Worm (Caenorhabditis elegans) whole organism, midembryonic: ENCODE measurements around the gene ZK813.4.
A peak's percentile ranks its signal among the peaks of the same experiment; 100 is the strongest.

Experiments
- T22C8.4 ChIP-seq: fragments of 200-800 bp; sonication (Bioruptor generic); IDR thresholded peaks from 2 replicates; pipeline ENCODE4 v1.3.6; 2022; ENCODE audit warnings: missing genetic modification characterization, missing compliant biosample characterization
- cog-1 ChIP-seq: sonication (generic microtip); optimal IDR thresholded peaks from 2 replicates; lab custom pipeline; 2016; ENCODE audit warnings: missing genetic modification characterization, missing compliant biosample characterization
- flt-1 ChIP-seq: fragments of 200-800 bp; sonication (Bioruptor generic); IDR thresholded peaks from 2 replicates; pipeline ENCODE4 v1.3.6; 2022; ENCODE audit warnings: missing genetic modification characterization, missing compliant biosample characterization
- klf-2 ChIP-seq: fragments of 200-800 bp; sonication (Bioruptor generic); conservative IDR thresholded peaks from 2 replicates; pipeline ENCODE4 v1.3.6; 2022; ENCODE audit warnings: missing genetic modification reagents, missing genetic modification characterization, missing compliant biosample characterization
- med-1 ChIP-seq: sonication (generic microtip); optimal IDR thresholded peaks from 2 replicates; lab custom pipeline; 2017; ENCODE audit warnings: missing genetic modification characterization, mild to moderate bottlenecking, missing compliant biosample characterization, antibody characterized with exemption, missing genetic modification reagents; ENCODE audit not compliant: insufficient read depth
- ref-1 ChIP-seq: fragments of 200-800 bp; sonication (Bioruptor generic); conservative IDR thresholded peaks from 2 replicates; pipeline ENCODE4 v1.3.6; 2022; ENCODE audit warnings: missing genetic modification reagents, missing genetic modification characterization, missing compliant biosample characterization
- tab-1 ChIP-seq: fragments of 200-800 bp; sonication (Bioruptor generic); IDR thresholded peaks from 2 replicates; pipeline ENCODE4 v1.3.6; 2022; ENCODE audit warnings: missing genetic modification characterization, missing compliant biosample characterization
- ztf-23 ChIP-seq: fragments of 200-800 bp; sonication (Bioruptor generic); IDR thresholded peaks from 2 replicates; pipeline ENCODE4 v1.3.6; 2022; ENCODE audit warnings: missing genetic modification reagents, missing genetic modification characterization, missing compliant biosample characterization
- ztf-29 ChIP-seq: fragments of 200-800 bp; sonication (Bioruptor generic); IDR thresholded peaks from 2 replicates; pipeline ENCODE4 v1.3.6; 2022; ENCODE audit warnings: missing genetic modification reagents, missing genetic modification characterization, missing compliant biosample characterization

The ZK813.4 gene

ce11 chrX:3430020-3430419 lies at the start of gene ZK813.4:
Gene ZK813.4, minus strand, starts transcription at chrX:3430120.
- no peak for TF ChIP-seq tab-1 (GFP tag; lab: Robert Waterston, UW)
- no peak for TF ChIP-seq ztf-23 (GFP tag; lab: Robert Waterston, UW)
- no peak for TF ChIP-seq cog-1
- no peak for TF ChIP-seq flt-1 (GFP tag; lab: Robert Waterston, UW)
- no peak for TF ChIP-seq ref-1 (GFP tag; lab: Robert Waterston, UW)
- TF ChIP-seq ztf-29 (GFP tag; lab: Robert Waterston, UW), result no peak
- no peak for TF ChIP-seq T22C8.4 (GFP tag; lab: Robert Waterston, UW)
- no peak for TF ChIP-seq klf-2 (GFP tag; lab: Robert Waterston, UW)
- no peak for TF ChIP-seq med-1 (GFP tag; lab: Kevin White, UChicago)

- TF ChIP-seq klf-2 (GFP tag; lab: Robert Waterston, UW) (no peak), tab-1 (GFP tag; lab: Robert Waterston, UW) (no peak), med-1 (GFP tag; lab: Kevin White, UChicago) (no peak), ztf-29 (GFP tag; lab: Robert Waterston, UW) (no peak), T22C8.4 (GFP tag; lab: Robert Waterston, UW) (no peak), ref-1 (GFP tag; lab: Robert Waterston, UW) (no peak), ztf-23 (GFP tag; lab: Robert Waterston, UW) (no peak), cog-1 (no peak), flt-1 (GFP tag; lab: Robert Waterston, UW) (no peak)
Measured at ce11 chrX:3473793-3474192, 43.9 kb upstream of the ZK813.4 start.

ce11 chrX:3472226-3472625 lies 42.3 kb upstream of the ZK813.4 start:
- TF ChIP-seq T22C8.4 (GFP tag; lab: Robert Waterston, UW), result no peak
- TF ChIP-seq tab-1 (GFP tag; lab: Robert Waterston, UW), result 0 out of 2 replicates have a peak, but pooled peaks have one; percentile 31
- peak; percentile 95 for TF ChIP-seq ztf-29 (GFP tag; lab: Robert Waterston, UW)
- peak; percentile 56; the same call in 1 of the 2 replicates for TF ChIP-seq flt-1 (GFP tag; lab: Robert Waterston, UW)
- peak; percentile 61 for TF ChIP-seq cog-1
- TF ChIP-seq ztf-23 (GFP tag; lab: Robert Waterston, UW), result 0 out of 2 replicates have a peak, but pooled peaks have one; percentile 63

- TF ChIP-seq ztf-23 (GFP tag; lab: Robert Waterston, UW) (no peak), ref-1 (GFP tag; lab: Robert Waterston, UW) (no peak), T22C8.4 (GFP tag; lab: Robert Waterston, UW) (no peak), klf-2 (GFP tag; lab: Robert Waterston, UW) (no peak), tab-1 (GFP tag; lab: Robert Waterston, UW) (no peak), cog-1 (no peak), flt-1 (GFP tag; lab: Robert Waterston, UW) (no peak), med-1 (GFP tag; lab: Kevin White, UChicago) (no peak), ztf-29 (GFP tag; lab: Robert Waterston, UW) (no peak)
Measured at ce11 chrX:3470307-3470706, 40.4 kb upstream of the ZK813.4 start.

- no peak for TF ChIP-seq ref-1 (GFP tag; lab: Robert Waterston, UW)
- TF ChIP-seq cog-1, result no peak
- no peak for TF ChIP-seq T22C8.4 (GFP tag; lab: Robert Waterston, UW)
- TF ChIP-seq tab-1 (GFP tag; lab: Robert Waterston, UW), result 0 out of 2 replicates have a peak, but pooled peaks have one; percentile 44
- 0 out of 2 replicates have a peak, but pooled peaks have one; percentile 38 for TF ChIP-seq flt-1 (GFP tag; lab: Robert Waterston, UW)
- TF ChIP-seq klf-2 (GFP tag; lab: Robert Waterston, UW), result no peak
- TF ChIP-seq ztf-29 (GFP tag; lab: Robert Waterston, UW), result no peak
- TF ChIP-seq med-1 (GFP tag; lab: Kevin White, UChicago), result no peak
- TF ChIP-seq ztf-23 (GFP tag; lab: Robert Waterston, UW), result no peak
Measured at ce11 chrX:3469332-3469731, 39.4 kb upstream of the ZK813.4 start.

- TF ChIP-seq cog-1 (no peak), klf-2 (GFP tag; lab: Robert Waterston, UW) (no peak), flt-1 (GFP tag; lab: Robert Waterston, UW) (no peak), ref-1 (GFP tag; lab: Robert Waterston, UW) (no peak), ztf-29 (GFP tag; lab: Robert Waterston, UW) (no peak), tab-1 (GFP tag; lab: Robert Waterston, UW) (no peak), ztf-23 (GFP tag; lab: Robert Waterston, UW) (no peak), T22C8.4 (GFP tag; lab: Robert Waterston, UW) (no peak), med-1 (GFP tag; lab: Kevin White, UChicago) (no peak)
Measured at ce11 chrX:3467958-3468357, 38.0 kb upstream of the ZK813.4 start.

- peak; percentile 62; the same call in 1 of the 2 replicates for TF ChIP-seq T22C8.4 (GFP tag; lab: Robert Waterston, UW)
- no peak for TF ChIP-seq tab-1 (GFP tag; lab: Robert Waterston, UW)
- TF ChIP-seq klf-2 (GFP tag; lab: Robert Waterston, UW), result no peak
- peak; percentile 36; the same call in 1 of the 2 replicates for TF ChIP-seq flt-1 (GFP tag; lab: Robert Waterston, UW)
- 0 out of 2 replicates have a peak, but pooled peaks have one; percentile 35 for TF ChIP-seq ztf-23 (GFP tag; lab: Robert Waterston, UW)
- no peak for TF ChIP-seq med-1 (GFP tag; lab: Kevin White, UChicago)
Measured at ce11 chrX:3467004-3467761, 37.3 kb upstream of the ZK813.4 start.

- no peak for TF ChIP-seq T22C8.4 (GFP tag; lab: Robert Waterston, UW)
- no peak for TF ChIP-seq ztf-23 (GFP tag; lab: Robert Waterston, UW)
- TF ChIP-seq ztf-29 (GFP tag; lab: Robert Waterston, UW), result no peak
- TF ChIP-seq med-1 (GFP tag; lab: Kevin White, UChicago), result no peak
Measured at ce11 chrX:3465785-3466184, 35.9 kb upstream of the ZK813.4 start, which contains the start of the genes ZK377.15 and sax-3. Gene ZK377.15, minus strand, starts transcription at chrX:3465885. Gene sax-3, minus strand, starts transcription at chrX:3465927.
